Worm (Caenorhabditis elegans) whole organism, L1 larva: ENCODE measurements around the gene F17E9.4.

Source experiments
- aly-2 ChIP-seq: fragments of 150-350 bp; optimal IDR thresholded peaks from 2 replicates; lab custom pipeline; 2014; ENCODE audit warnings: missing biosample characterization, missing genetic modification characterization
- efl-1 ChIP-seq, 4 experiments: fragments of 150-350 bp; optimal IDR thresholded peaks in 3 of 4; peaks in 1 of 4; 1 replicate in 1 of 4; 2 replicates in 3 of 4; lab custom pipeline; 2014; ENCODE audit warnings: missing biosample characterization in 2 of 4, missing genetic modification characterization in 2 of 4, missing genetic modification reagents in 2 of 4
- egl-27 ChIP-seq, 2 experiments: fragments of 150-350 bp in 1 of 2; sonication (generic microtip); optimal IDR thresholded peaks; 3 replicates each; lab custom pipeline; 2017 to 2018; ENCODE audit warnings: missing biosample characterization in 2 of 2, missing genetic modification characterization in 2 of 2, missing genetic modification reagents in 2 of 2
- elt-3 ChIP-seq, 6 experiments: fragments of 150-350 bp in 1 of 6; sonication (generic microtip); optimal IDR thresholded peaks; 2 replicates each; lab custom pipeline; 2017 to 2018; ENCODE audit warnings: missing biosample characterization in 6 of 6, missing genetic modification characterization in 6 of 6, inconsistent platforms in 1 of 6
- ets-5 ChIP-seq: fragments of 200-800 bp; sonication (Bioruptor generic); IDR thresholded peaks from 2 replicates; pipeline ENCODE4 v1.3.6; 2022; ENCODE audit warnings: missing genetic modification characterization, missing compliant biosample characterization
- nhr-237 ChIP-seq: fragments of 150-350 bp; optimal IDR thresholded peaks from 2 replicates; lab custom pipeline; 2014; ENCODE audit warnings: missing biosample characterization, missing genetic modification characterization
- nhr-85 ChIP-seq: sonication (generic microtip); peaks from one replicate; lab custom pipeline; 2016; ENCODE audit warnings: missing genetic modification characterization, inconsistent platforms, missing compliant biosample characterization
- pag-3 ChIP-seq: sonication (generic microtip); optimal IDR thresholded peaks from 2 replicates; lab custom pipeline; 2017; ENCODE audit warnings: missing genetic modification characterization, mild to moderate bottlenecking, missing compliant biosample characterization, antibody characterized with exemption, borderline replicate concordance; ENCODE audit not compliant: insufficient read depth
- pqm-1 ChIP-seq: sonication (generic microtip); optimal IDR thresholded peaks from 3 replicates; lab custom pipeline; 2017; ENCODE audit warnings: missing biosample characterization, missing genetic modification characterization
- snpc-4 ChIP-seq: fragments of 150-350 bp; optimal IDR thresholded peaks from 2 replicates; lab custom pipeline; 2014; ENCODE audit warnings: missing biosample characterization, missing genetic modification characterization
- sptf-1 ChIP-seq: fragments of 150-350 bp; optimal IDR thresholded peaks from 2 replicates; lab custom pipeline; 2014; ENCODE audit warnings: missing biosample characterization, missing genetic modification characterization
- tbx-2 ChIP-seq: sonication (generic microtip); optimal IDR thresholded peaks from 2 replicates; lab custom pipeline; 2016; ENCODE audit warnings: missing genetic modification characterization, missing compliant biosample characterization
- unc-130 ChIP-seq: fragments of 150-350 bp; optimal IDR thresholded peaks from 2 replicates; lab custom pipeline; 2017; ENCODE audit warnings: missing biosample characterization, missing genetic modification characterization, inconsistent platforms
- unc-62 ChIP-seq: fragments of 150-350 bp; optimal IDR thresholded peaks from 2 replicates; lab custom pipeline; 2014; ENCODE audit warnings: missing biosample characterization, missing genetic modification reagents, missing genetic modification characterization

DNA sequence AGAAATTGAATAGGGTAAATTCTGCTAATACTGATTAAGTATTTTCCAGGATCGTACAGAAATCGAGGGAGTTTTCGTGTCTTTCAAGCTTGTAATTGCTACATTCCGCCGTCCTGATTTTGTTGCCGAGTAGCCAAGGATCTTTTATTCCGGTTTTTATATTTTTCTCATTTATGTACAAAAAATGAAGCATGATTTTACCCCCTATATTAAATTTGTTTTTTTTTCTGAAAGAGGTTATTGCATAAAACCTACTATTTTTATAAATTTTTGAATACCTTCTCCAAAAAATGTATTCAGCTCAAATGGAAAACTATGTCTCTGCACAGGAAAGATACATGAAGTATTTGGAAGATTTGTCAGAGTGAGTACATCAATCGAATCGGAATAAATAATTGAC is 48.5 kb upstream of the F17E9.4 start, which contains the start of gene F35H10.6:
- TF ChIP-seq unc-130 (no peak), elt-3 (tag; optimal IDR thresholded peaks at IDR 0.05; lab: Kevin White, UChicago) (no peak), tbx-2 (tag; lab: Kevin White, UChicago) (no peak), aly-2 (no peak), nhr-85 (tag; lab: Kevin White, UChicago) (no peak), ets-5 (no peak), efl-1 (optimal IDR thresholded peaks at IDR 0.05; lab: Kevin White, UChicago) (no peak), efl-1 (GFP tag; optimal IDR thresholded peaks at IDR 0.05 in 1 of 2; lab: Kevin White, UChicago) (no peak), snpc-4 (no peak), egl-27 (tag; optimal IDR thresholded peaks at IDR 0.05; lab: Kevin White, UChicago) (no peak), pag-3 (tag; lab: Kevin White, UChicago) (no peak), unc-62 (GFP tag; lab: Kevin White, UChicago) (no peak), pqm-1 (tag; lab: Kevin White, UChicago) (no peak), sptf-1 (no peak), nhr-237 (tag; lab: Kevin White, UChicago) (no peak)
